Worm (Caenorhabditis elegans): Measurements from ENCODE around the gene str-27.

DNA sequence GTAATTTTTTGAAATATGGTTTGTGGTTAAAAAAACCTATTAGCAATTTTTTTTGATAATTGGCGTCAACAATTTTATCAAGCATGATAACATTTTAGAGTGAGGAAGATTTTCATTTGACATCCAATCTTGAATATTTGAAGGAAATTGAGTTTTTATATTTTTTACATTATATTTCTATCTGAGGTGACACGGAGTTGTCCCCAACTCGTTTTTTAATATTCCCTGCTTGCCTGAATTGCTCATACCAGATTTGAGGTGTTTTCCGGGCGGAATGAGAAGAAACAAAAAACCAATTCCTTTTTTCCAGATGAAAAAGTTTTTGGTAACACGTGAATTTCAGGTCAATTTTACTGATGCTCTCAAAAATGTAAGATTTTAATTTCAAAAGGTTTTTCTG lies 16.1 kb downstream of the str-27 start, which contains the start of gene Y6E2A.7:
- TF ChIP-seq ceh-82 (tag; optimal IDR thresholded peaks at IDR 0.05), result no peak
- no peak for TF ChIP-seq lsy-2 (tag; optimal IDR thresholded peaks at IDR 0.05)
- TF ChIP-seq lin-15B (tag; optimal IDR thresholded peaks at IDR 0.05), result no peak
- no peak for TF ChIP-seq pax-3 (tag; optimal IDR thresholded peaks at IDR 0.05)
- no peak for TF ChIP-seq elt-3 (tag; optimal IDR thresholded peaks at IDR 0.05)
- TF ChIP-seq efl-1 (optimal IDR thresholded peaks at IDR 0.05), result no peak
- TF ChIP-seq efl-1 (GFP tag; optimal IDR thresholded peaks at IDR 0.05 in 1 of 2), result no peak
- TF ChIP-seq dsc-1 (tag; optimal IDR thresholded peaks at IDR 0.05), result no peak
- TF ChIP-seq mdl-1 (tag; optimal IDR thresholded peaks at IDR 0.05), result no peak
- no peak for TF ChIP-seq lin-13 (GFP tag; optimal IDR thresholded peaks at IDR 0.05)
- no peak for TF ChIP-seq lin-39 (tag; optimal IDR thresholded peaks at IDR 0.05)
